Worm (Caenorhabditis elegans) whole organism, L4/young adult: ENCODE data around the gene C14A4.7.

Experiments used
- W03F9.2 ChIP-seq: fragments of 150-350 bp; optimal IDR thresholded peaks from 2 replicates; lab custom pipeline; 2014; ENCODE audit warnings: missing biosample characterization, missing genetic modification characterization
- dao-5 ChIP-seq: sonication (generic microtip); optimal IDR thresholded peaks from 2 replicates; lab custom pipeline; 2016; ENCODE audit warnings: missing genotype, missing genetic modification characterization, moderate library complexity, missing compliant biosample characterization
- him-1 ChIP-seq: sonication (generic microtip); optimal IDR thresholded peaks from 2 replicates; lab custom pipeline; 2016; ENCODE audit warnings: missing genotype, missing genetic modification reagents, missing genetic modification characterization, missing compliant biosample characterization

The C14A4.7 gene

ce11 chrII:10598970-10599369, 2.6 kb upstream of the C14A4.7 start, which contains the start of gene C14A4.9:
Gene C14A4.9 (plus strand): TSS chrII:10599337.
- no peak for TF ChIP-seq him-1 (tag; lab: Kevin White, UChicago)

- TF ChIP-seq him-1 (tag; lab: Kevin White, UChicago) (no peak), dao-5 (tag; lab: Kevin White, UChicago) (no peak), W03F9.2 (tag; lab: Kevin White, UChicago) (no peak)
Measured at ce11 chrII:10598039-10598438, 1.7 kb upstream of the C14A4.7 start, which contains the start of gene C14A4.8. Gene C14A4.8 (minus strand): TSS chrII:10598139.

ce11 chrII:10594758-10595157, 1.6 kb downstream of the C14A4.7 start, which contains the start of gene C14A4.6:
Gene C14A4.6 (minus strand): TSS chrII:10594776.
- TF ChIP-seq dao-5 (tag; lab: Kevin White, UChicago) (no peak), him-1 (tag; lab: Kevin White, UChicago) (no peak), W03F9.2 (tag; lab: Kevin White, UChicago) (no peak)

ce11 chrII:10594312-10594711, 2.0 kb downstream of the C14A4.7 start:
- no peak for TF ChIP-seq dao-5 (tag; lab: Kevin White, UChicago)
- no peak for TF ChIP-seq W03F9.2 (tag; lab: Kevin White, UChicago)
- TF ChIP-seq him-1 (tag; lab: Kevin White, UChicago), result no peak

ce11 chrII:10592452-10592851, 3.9 kb downstream of the C14A4.7 start, which contains the start of gene crn-5:
Gene crn-5 (plus strand): TSS chrII:10592752.
- TF ChIP-seq W03F9.2 (tag; lab: Kevin White, UChicago), result no peak
- no peak for TF ChIP-seq dao-5 (tag; lab: Kevin White, UChicago)
- no peak for TF ChIP-seq him-1 (tag; lab: Kevin White, UChicago)

- TF ChIP-seq him-1 (tag; lab: Kevin White, UChicago) (no peak), W03F9.2 (tag; lab: Kevin White, UChicago) (no peak), dao-5 (tag; lab: Kevin White, UChicago) (no peak)
Measured at ce11 chrII:10587742-10588141, 8.6 kb downstream of the C14A4.7 start, which contains the start of gene crn-3. Gene crn-3 (plus strand): TSS chrII:10588042.

ce11 chrII:10584036-10584435, 12.3 kb downstream of the C14A4.7 start, which contains the start of gene algn-9:
Gene algn-9 (plus strand): TSS chrII:10584336.
- TF ChIP-seq dao-5 (tag; lab: Kevin White, UChicago) (no peak), W03F9.2 (tag; lab: Kevin White, UChicago) (no peak), him-1 (tag; lab: Kevin White, UChicago) (no peak)

- no peak for TF ChIP-seq dao-5 (tag; lab: Kevin White, UChicago)
- no peak for TF ChIP-seq W03F9.2 (tag; lab: Kevin White, UChicago)
- TF ChIP-seq him-1 (tag; lab: Kevin White, UChicago), result no peak
Measured at ce11 chrII:10582318-10582717, 14.0 kb downstream of the C14A4.7 start, which contains the start of gene mrps-22. Gene mrps-22 (plus strand): TSS chrII:10582618.

- TF ChIP-seq dao-5 (tag; lab: Kevin White, UChicago), result no peak
- no peak for TF ChIP-seq him-1 (tag; lab: Kevin White, UChicago)
- TF ChIP-seq W03F9.2 (tag; lab: Kevin White, UChicago), result no peak
Measured at ce11 chrII:10580833-10581232, 15.5 kb downstream of the C14A4.7 start, which contains the start of gene dap-3. Gene dap-3 (plus strand): TSS chrII:10581133.

ce11 chrII:10579655-10580054, 16.7 kb downstream of the C14A4.7 start, which contains the start of gene dohh-1:
Gene dohh-1 (plus strand): TSS chrII:10579955.
- TF ChIP-seq W03F9.2 (tag; lab: Kevin White, UChicago) (no peak), dao-5 (tag; lab: Kevin White, UChicago) (no peak), him-1 (tag; lab: Kevin White, UChicago) (no peak)

- TF ChIP-seq him-1 (tag; lab: Kevin White, UChicago), result no peak
- TF ChIP-seq W03F9.2 (tag; lab: Kevin White, UChicago), result no peak
- no peak for TF ChIP-seq dao-5 (tag; lab: Kevin White, UChicago)
Measured at ce11 chrII:10578843-10579430, 17.4 kb downstream of the C14A4.7 start, which contains the start of gene rpb-6. Gene rpb-6 (plus strand): TSS chrII:10579380.

- TF ChIP-seq W03F9.2 (tag; lab: Kevin White, UChicago), result no peak
- no peak for TF ChIP-seq dao-5 (tag; lab: Kevin White, UChicago)
- no peak for TF ChIP-seq him-1 (tag; lab: Kevin White, UChicago)
Measured at ce11 chrII:10574177-10574576, 22.2 kb downstream of the C14A4.7 start.

- TF ChIP-seq W03F9.2 (tag; lab: Kevin White, UChicago), result no peak
- no peak for TF ChIP-seq dao-5 (tag; lab: Kevin White, UChicago)
Measured at ce11 chrII:10571967-10572366, 24.4 kb downstream of the C14A4.7 start, which contains the start of gene C06A1.3. Gene C06A1.3 (plus strand): TSS chrII:10572267.

ce11 chrII:10570302-10570701, 26.1 kb downstream of the C14A4.7 start, which contains the start of gene txt-13:
Gene txt-13 (plus strand): TSS chrII:10570602.
- TF ChIP-seq dao-5 (tag; lab: Kevin White, UChicago) (no peak), him-1 (tag; lab: Kevin White, UChicago) (no peak), W03F9.2 (tag; lab: Kevin White, UChicago) (no peak)
